ENCODE assay signal across 2 worm cellular contexts in the genomic region with DNA sequence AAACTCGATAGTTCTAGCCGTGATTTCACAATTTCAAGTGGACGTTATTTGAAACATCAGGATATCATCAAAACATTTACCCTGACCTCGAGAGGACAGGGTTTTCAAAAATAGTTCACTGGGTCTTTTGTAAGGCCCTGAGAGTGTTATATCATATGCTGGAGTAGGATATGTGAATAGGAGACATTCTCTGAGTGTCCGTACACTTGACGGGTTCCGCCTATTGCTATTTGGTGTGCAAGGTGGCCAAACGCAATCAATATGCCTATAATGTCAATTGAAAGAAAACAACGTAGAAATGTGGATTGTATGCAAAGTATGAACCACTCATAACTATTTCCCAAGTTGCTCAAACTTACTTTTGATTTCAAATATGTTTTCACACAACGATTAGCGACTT.
A peak's percentile ranks its signal among the peaks of the same experiment; 100 is the strongest.
TF ChIP-seq lines count a peak whose summit lies in the region.

No protein-coding gene starts in this region.

TF ChIP-seq in whole organism, L1 larva, 84 proteins besides CTCF, POLR2A, EP300 and RAD21:
- no peak for TF ChIP-seq efl-3 (GFP tag; optimal IDR thresholded peaks at IDR 0.05; lab: Kevin White, UChicago)
- no peak for TF ChIP-seq tbx-2 (tag; optimal IDR thresholded peaks at IDR 0.05; lab: Kevin White, UChicago)
- TF ChIP-seq pax-3 (tag; optimal IDR thresholded peaks at IDR 0.05; lab: Kevin White, UChicago), result no peak
- no peak for TF ChIP-seq mdl-1 (tag; optimal IDR thresholded peaks at IDR 0.05; lab: Kevin White, UChicago)
- TF ChIP-seq elt-2 (tag; optimal IDR thresholded peaks at IDR 0.05; lab: Kevin White, UChicago), result no peak
- no peak for TF ChIP-seq C16A3.4 (tag; optimal IDR thresholded peaks at IDR 0.05; lab: Kevin White, UChicago)
- no peak for TF ChIP-seq lin-35 (GFP tag; optimal IDR thresholded peaks at IDR 0.05; lab: Kevin White, UChicago)
- no peak for TF ChIP-seq unc-62 (GFP tag; optimal IDR thresholded peaks at IDR 0.05; lab: Kevin White, UChicago)
- no peak for TF ChIP-seq pag-3 (tag; optimal IDR thresholded peaks at IDR 0.05; lab: Kevin White, UChicago; ENCODE audit: borderline replicate concordance, insufficient read depth)
- TF ChIP-seq lin-14 (GFP tag; optimal IDR thresholded peaks at IDR 0.05; lab: Kevin White, UChicago), result no peak
- peak; percentile 11 for TF ChIP-seq rnt-1 (tag; optimal IDR thresholded peaks at IDR 0.05; lab: Kevin White, UChicago)
- TF ChIP-seq ceh-82 (tag; optimal IDR thresholded peaks at IDR 0.05; lab: Kevin White, UChicago), result no peak
- TF ChIP-seq ceh-63 (GFP tag; optimal IDR thresholded peaks at IDR 0.05; lab: Kevin White, UChicago), result no peak
- TF ChIP-seq snpc-4 (tag; optimal IDR thresholded peaks at IDR 0.05; lab: Kevin White, UChicago), result peak; percentile 26
- no peak for TF ChIP-seq sox-4 (tag; optimal IDR thresholded peaks at IDR 0.05; lab: Kevin White, UChicago)
- TF ChIP-seq blmp-1 (tag; optimal IDR thresholded peaks at IDR 0.05; lab: Kevin White, UChicago), result no peak
- no peak for TF ChIP-seq egl-27 (tag; optimal IDR thresholded peaks at IDR 0.05; lab: Kevin White, UChicago)

TF ChIP-seq in whole organism, young adult, 124 proteins besides CTCF, POLR2A, EP300 and RAD21:
- TF ChIP-seq snpc-1.1 (tag; optimal IDR thresholded peaks at IDR 0.05; lab: Kevin White, UChicago; ENCODE audit: insufficient read depth) (peak; percentile 78), snpc-4 (GFP tag; optimal IDR thresholded peaks at IDR 0.05; lab: Kevin White, UChicago) (peak; percentile 10), snpc-4 (tag; optimal IDR thresholded peaks at IDR 0.05; lab: Kevin White, UChicago) (peak in 2 of 4 experiments; percentile 77 to 79), nhr-179 (tag; optimal IDR thresholded peaks at IDR 0.05; lab: Kevin White, UChicago) (no peak)
TF ChIP-seq in whole organism, young adult: peak in this region for 2.
